Worm (Caenorhabditis elegans) whole organism, L4/young adult: ENCODE results near the gene cyp-25A3.

Experiments used
- W03F9.2 ChIP-seq: fragments of 150-350 bp; optimal IDR thresholded peaks from 2 replicates; lab custom pipeline; 2014; ENCODE audit warnings: missing biosample characterization, missing genetic modification characterization
- dao-5 ChIP-seq: sonication (generic microtip); optimal IDR thresholded peaks from 2 replicates; lab custom pipeline; 2016; ENCODE audit warnings: missing genotype, missing genetic modification characterization, moderate library complexity, missing compliant biosample characterization
- him-1 ChIP-seq: sonication (generic microtip); optimal IDR thresholded peaks from 2 replicates; lab custom pipeline; 2016; ENCODE audit warnings: missing genotype, missing genetic modification reagents, missing genetic modification characterization, missing compliant biosample characterization

ce11 chrIII:3800240-3800933, 39.1 kb downstream of the cyp-25A3 start, which contains the start of gene mtm-3:
- TF ChIP-seq dao-5 (tag; lab: Kevin White, UChicago): no peak
- no peak for TF ChIP-seq him-1
- TF ChIP-seq W03F9.2 (tag; lab: Kevin White, UChicago): no peak
